Worm (Caenorhabditis elegans) whole organism, early embryonic: ENCODE data around the gene str-108.

Experiments
- F13C5.2 ChIP-seq: sonication (generic microtip); optimal IDR thresholded peaks from 2 replicates; lab custom pipeline; 2017; ENCODE audit warnings: mild to moderate bottlenecking, missing genetic modification characterization, inconsistent platforms, missing compliant biosample characterization
- ama-1 ChIP-seq: fragments of 150-350 bp; optimal IDR thresholded peaks from 2 replicates; lab custom pipeline; 2014
- flt-1 ChIP-seq: fragments of 200-800 bp; sonication (Bioruptor generic); IDR thresholded peaks from 2 replicates; pipeline ENCODE4 v1.3.6; 2022; ENCODE audit warnings: missing genetic modification characterization, missing compliant biosample characterization
- hmg-4 ChIP-seq: fragments of 200-800 bp; sonication (Bioruptor generic); optimal IDR thresholded peaks from 2 replicates; lab custom pipeline; 2018; ENCODE audit warnings: mild to moderate bottlenecking, missing genetic modification characterization, missing compliant biosample characterization
- hnd-1 ChIP-seq: sonication (generic microtip); optimal IDR thresholded peaks from 2 replicates; lab custom pipeline; 2016; ENCODE audit warnings: missing genetic modification characterization, missing compliant biosample characterization
- pes-1 ChIP-seq: fragments of 200-800 bp; sonication (Bioruptor generic); IDR thresholded peaks from 2 replicates; pipeline ENCODE4 v1.3.6; 2022; ENCODE audit warnings: missing genetic modification reagents, missing genetic modification characterization, missing compliant biosample characterization
- sea-1 ChIP-seq: fragments of 200-800 bp; sonication (Bioruptor generic); conservative IDR thresholded peaks from 2 replicates; pipeline ENCODE4 v1.3.6; 2022; ENCODE audit warnings: missing genetic modification characterization, missing compliant biosample characterization
- tbx-11 ChIP-seq: fragments of 200-800 bp; sonication (Bioruptor generic); IDR thresholded peaks from 2 replicates; pipeline ENCODE4 v1.3.6; 2022; ENCODE audit warnings: missing genetic modification characterization, missing compliant biosample characterization

ce11 chrV:16148805-16149204 lies 17.2 kb upstream of the str-108 start, which contains the start of gene F10A3.4:
- no peak for TF ChIP-seq ama-1 (lab: Kevin White, UChicago)
- no peak for TF ChIP-seq flt-1 (GFP tag; lab: Robert Waterston, UW)
- TF ChIP-seq pes-1 = no peak
- TF ChIP-seq F13C5.2 (tag; lab: Kevin White, UChicago) = no peak
- no peak for TF ChIP-seq tbx-11 (GFP tag; lab: Robert Waterston, UW)
- TF ChIP-seq hmg-4 (GFP tag; lab: Kevin White, UChicago) = no peak
- no peak for TF ChIP-seq hnd-1 (tag; lab: Kevin White, UChicago)
- TF ChIP-seq sea-1 (GFP tag; lab: Robert Waterston, UW) = no peak
